Worm (Caenorhabditis elegans) whole organism, L1 larva: ENCODE measurements around the gene ZK1058.9.

ENCODE experiments used
- jun-1 ChIP-seq: fragments of 150-350 bp; optimal IDR thresholded peaks from 2 replicates; lab custom pipeline; 2014; ENCODE audit warnings: missing biosample characterization, missing genetic modification reagents, missing genetic modification characterization
- lin-14 ChIP-seq: fragments of 200-800 bp; sonication (Bioruptor generic); optimal IDR thresholded peaks from 2 replicates; lab custom pipeline; 2018; ENCODE audit warnings: mild to moderate bottlenecking, missing genetic modification characterization, moderate library complexity, missing compliant biosample characterization
- lsy-2 ChIP-seq, 2 experiments: fragments of 150-350 bp; optimal IDR thresholded peaks; 2 replicates each; lab custom pipeline; 2014; ENCODE audit warnings: missing biosample characterization in 2 of 2, missing genetic modification characterization in 2 of 2
- mdl-1 ChIP-seq, 2 experiments: fragments of 150-350 bp; optimal IDR thresholded peaks; 2 replicates each; lab custom pipeline; 2014 to 2017; ENCODE audit warnings: missing biosample characterization in 2 of 2, missing genetic modification characterization in 2 of 2, inconsistent platforms in 1 of 2
- nhr-237 ChIP-seq: fragments of 150-350 bp; optimal IDR thresholded peaks from 2 replicates; lab custom pipeline; 2014; ENCODE audit warnings: missing biosample characterization, missing genetic modification characterization
- nhr-76 ChIP-seq: sonication (generic microtip); optimal IDR thresholded peaks from 2 replicates; lab custom pipeline; 2017; ENCODE audit warnings: missing biosample characterization, missing genetic modification characterization
- pax-3 ChIP-seq: fragments of 200-800 bp; sonication (Bioruptor generic); optimal IDR thresholded peaks from 2 replicates; lab custom pipeline; 2018; ENCODE audit warnings: mild to moderate bottlenecking, missing genetic modification characterization, moderate library complexity, missing compliant biosample characterization
- unc-62 ChIP-seq: fragments of 150-350 bp; optimal IDR thresholded peaks from 2 replicates; lab custom pipeline; 2014; ENCODE audit warnings: missing biosample characterization, missing genetic modification reagents, missing genetic modification characterization

DNA sequence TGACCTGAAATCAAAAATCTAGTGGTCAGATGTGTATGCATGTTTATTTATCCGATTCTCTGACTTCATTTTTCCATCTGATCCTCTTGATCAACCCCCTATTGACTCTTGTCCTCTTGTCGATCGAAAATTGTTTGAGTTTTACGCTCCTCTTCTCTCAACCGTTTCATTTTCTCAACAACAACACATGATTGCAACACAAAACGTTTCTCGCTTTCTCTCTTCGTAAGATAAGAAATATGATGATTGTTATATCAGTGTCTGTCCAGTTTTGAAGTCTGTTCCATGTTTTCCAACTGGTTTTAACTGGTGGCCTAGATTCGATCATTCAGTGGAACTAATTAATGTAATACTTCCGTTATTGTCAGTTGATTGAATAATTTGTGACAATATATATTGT, 26.0 kb upstream of the ZK1058.9 start:
- no peak for TF ChIP-seq pax-3
- no peak for TF ChIP-seq unc-62 (GFP tag; lab: Kevin White, UChicago)
- TF ChIP-seq nhr-237 (tag; lab: Kevin White, UChicago) = no peak
- TF ChIP-seq lsy-2 (tag; optimal IDR thresholded peaks at IDR 0.05; lab: Kevin White, UChicago) = peak in 1 of 2 experiments; percentile 0
- no peak for TF ChIP-seq jun-1 (tag; lab: Kevin White, UChicago)
- TF ChIP-seq mdl-1 (tag; optimal IDR thresholded peaks at IDR 0.05; lab: Kevin White, UChicago) = peak in 1 of 2 experiments; percentile 30
- peak; percentile 44 for TF ChIP-seq lin-14
- TF ChIP-seq nhr-76 = no peak
